Fruit fly (Drosophila melanogaster) whole organism, adult: ENCODE results near the gene CG8379.
A peak's percentile ranks its signal among the peaks of the same experiment; 100 is the strongest.

Source experiments
- CG11617 ChIP-seq: fragments of 200-800 bp; sonication (Bioruptor generic); optimal IDR thresholded peaks from 2 replicates; lab custom pipeline; 2017; ENCODE audit warnings: mild to moderate bottlenecking, missing biosample characterization, missing genetic modification reagents, missing genetic modification characterization
- CG12768 ChIP-seq: fragments of 200-800 bp; sonication (Bioruptor generic); optimal IDR thresholded peaks from 2 replicates; lab custom pipeline; 2017; ENCODE audit warnings: missing biosample characterization, missing genetic modification characterization, mild to moderate bottlenecking, moderate library complexity, missing genetic modification reagents
- CG14711 ChIP-seq: fragments of 200-800 bp; sonication (Bioruptor generic); optimal IDR thresholded peaks from 2 replicates; lab custom pipeline; 2018; ENCODE audit warnings: missing biosample characterization, mild to moderate bottlenecking, missing genetic modification characterization, moderate library complexity
- CG1620 ChIP-seq: fragments of 200-800 bp; sonication (Bioruptor generic); optimal IDR thresholded peaks from 2 replicates; lab custom pipeline; 2016; ENCODE audit warnings: missing biosample characterization, missing genetic modification characterization
- CG33017 ChIP-seq: fragments of 200-800 bp; sonication (Bioruptor generic); optimal IDR thresholded peaks from 2 replicates; lab custom pipeline; 2018; ENCODE audit warnings: missing biosample characterization, mild to moderate bottlenecking, missing genetic modification characterization, moderate library complexity
- CG5204 ChIP-seq: fragments of 200-800 bp; sonication (Bioruptor generic); optimal IDR thresholded peaks from 2 replicates; lab custom pipeline; 2016; ENCODE audit warnings: missing biosample characterization, missing genetic modification characterization
- CG7045 ChIP-seq: fragments of 200-800 bp; sonication (Bioruptor generic); optimal IDR thresholded peaks from 2 replicates; lab custom pipeline; 2017; ENCODE audit warnings: missing biosample characterization, mild to moderate bottlenecking, missing genetic modification characterization
- CG7101 ChIP-seq: fragments of 200-800 bp; sonication (Bioruptor generic); optimal IDR thresholded peaks from 2 replicates; lab custom pipeline; 2018; ENCODE audit warnings: missing biosample characterization, mild to moderate bottlenecking, missing genetic modification characterization, moderate library complexity
- Clk ChIP-seq: fragments of 200-800 bp; sonication (Bioruptor generic); optimal IDR thresholded peaks from 2 replicates; lab custom pipeline; 2017; ENCODE audit warnings: missing biosample characterization, missing genetic modification characterization
- Crg-1 ChIP-seq: fragments of 200-800 bp; sonication (Bioruptor generic); optimal IDR thresholded peaks from 2 replicates; lab custom pipeline; 2016; ENCODE audit warnings: missing biosample characterization, missing genetic modification characterization
- Hr96 ChIP-seq: fragments of 200-800 bp; sonication (Bioruptor generic); optimal IDR thresholded peaks from 2 replicates; lab custom pipeline; 2016; ENCODE audit warnings: missing biosample characterization, missing genetic modification characterization
- Mnt ChIP-seq: fragments of 200-800 bp; sonication (Bioruptor generic); optimal IDR thresholded peaks from 2 replicates; lab custom pipeline; 2016; ENCODE audit warnings: missing biosample characterization, mild to moderate bottlenecking, missing genetic modification characterization
- bab1 ChIP-seq: fragments of 200-800 bp; sonication (Bioruptor generic); optimal IDR thresholded peaks from 3 replicates; lab custom pipeline; 2019; ENCODE audit warnings: missing biosample characterization, mild to moderate bottlenecking, missing genetic modification characterization, moderate library complexity
- cic ChIP-seq: fragments of 200-800 bp; sonication (Bioruptor generic); optimal IDR thresholded peaks from 2 replicates; lab custom pipeline; 2017; ENCODE audit warnings: missing biosample characterization, mild to moderate bottlenecking, missing genetic modification characterization, moderate library complexity
- cnc ChIP-seq, 2 experiments: fragments of >200 bp; optimal IDR thresholded peaks; 2 replicates each; lab custom pipeline; 2017
- kay ChIP-seq: fragments of 200-800 bp; sonication (Bioruptor generic); peaks from one replicate; lab custom pipeline; 2016; ENCODE audit warnings: missing biosample characterization, missing genetic modification characterization, borderline replicate concordance
- ovo ChIP-seq: fragments of 200-800 bp; sonication (Bioruptor generic); optimal IDR thresholded peaks from 2 replicates; lab custom pipeline; 2016; ENCODE audit warnings: missing biosample characterization, missing genetic modification characterization
- pad ChIP-seq: fragments of 200-800 bp; sonication (Bioruptor generic); optimal IDR thresholded peaks from 3 replicates; lab custom pipeline; 2017; ENCODE audit warnings: missing biosample characterization, missing genetic modification characterization, mild to moderate bottlenecking, moderate library complexity, missing genetic modification reagents
- tj ChIP-seq: fragments of 200-800 bp; sonication (Bioruptor generic); optimal IDR thresholded peaks from 3 replicates; lab custom pipeline; 2017; ENCODE audit warnings: missing biosample characterization, mild to moderate bottlenecking, missing genetic modification characterization, moderate library complexity
- toe ChIP-seq: fragments of 200-800 bp; sonication (Bioruptor generic); optimal IDR thresholded peaks from 2 replicates; lab custom pipeline; 2016; ENCODE audit warnings: missing biosample characterization, missing genetic modification characterization

The CG8379 gene

dm6 chr3R:8812342-8812966 lies 11.8 kb upstream of the CG8379 start:
- no peak for TF ChIP-seq CG1620 (GFP tag; lab: Kevin White, UChicago)
- TF ChIP-seq CG14711, result peak; percentile 12
- peak; percentile 94 for TF ChIP-seq tj (GFP tag; lab: Kevin White, UChicago)
- TF ChIP-seq cic, result no peak
- TF ChIP-seq CG5204 (GFP tag; lab: Kevin White, UChicago), result no peak
- TF ChIP-seq cnc (optimal IDR thresholded peaks at IDR 0.05; lab: Kevin White, UChicago), result no peak
- peak; percentile 81 for TF ChIP-seq kay (GFP tag; lab: Kevin White, UChicago)
- peak; percentile 9 for TF ChIP-seq CG7045
- TF ChIP-seq Clk, result no peak

DNA sequence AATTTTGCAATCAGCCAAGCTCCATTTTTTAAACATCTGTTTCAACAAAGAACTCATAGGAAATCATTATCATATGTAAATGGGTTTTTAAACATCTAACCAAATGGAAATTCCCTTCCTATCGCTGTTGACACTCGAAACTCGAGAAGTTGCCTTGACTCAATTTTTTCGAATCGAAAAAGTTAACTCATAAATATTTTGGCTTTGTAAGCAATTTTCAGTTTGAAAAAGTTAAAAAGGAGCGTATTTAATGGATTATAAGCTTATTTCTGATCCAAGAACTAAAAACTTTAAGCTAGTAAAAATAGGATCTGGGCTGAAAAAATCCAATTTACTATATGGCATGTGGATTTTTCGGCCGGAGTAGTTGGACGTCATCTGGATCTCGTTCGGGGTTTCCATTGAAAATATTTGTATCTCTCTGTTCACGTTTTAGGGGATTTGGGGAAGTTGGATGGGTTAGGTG lies 11.0 kb upstream of the CG8379 start, which contains the start of gene CG9837:
Gene CG9837, minus strand, starts transcription at position 416 of the 466 bp plus-strand sequence.
- TF ChIP-seq CG33017 (tag; lab: Kevin White, UChicago), result no peak
- TF ChIP-seq tj (GFP tag; lab: Kevin White, UChicago), result peak; percentile 50
- TF ChIP-seq Crg-1 (GFP tag; lab: Kevin White, UChicago), result no peak
- no peak for TF ChIP-seq CG7101 (tag; lab: Kevin White, UChicago)
- TF ChIP-seq CG11617 (GFP tag; lab: Kevin White, UChicago), result no peak
- no peak for TF ChIP-seq ovo (GFP tag; lab: Kevin White, UChicago)
- TF ChIP-seq Mnt (GFP tag; lab: Kevin White, UChicago), result no peak

- TF ChIP-seq cic, result peak; percentile 20
- peak; percentile 2 for TF ChIP-seq bab1 (GFP tag; lab: Kevin White, UChicago)
- TF ChIP-seq tj (GFP tag; lab: Kevin White, UChicago), result peak; percentile 89
- TF ChIP-seq kay (GFP tag; lab: Kevin White, UChicago), result peak; percentile 76
- TF ChIP-seq Mnt (GFP tag; lab: Kevin White, UChicago), result peak; percentile 66
- no peak for TF ChIP-seq pad (GFP tag; lab: Kevin White, UChicago)
- no peak for TF ChIP-seq toe (GFP tag; lab: Kevin White, UChicago)
These were observed 10.1 kb upstream of the CG8379 start for dm6 chr3R:8814029-8814647.

- TF ChIP-seq Crg-1 (GFP tag; lab: Kevin White, UChicago) (no peak), tj (GFP tag; lab: Kevin White, UChicago) (peak; percentile 28), kay (GFP tag; lab: Kevin White, UChicago) (no peak), Hr96 (GFP tag; lab: Kevin White, UChicago) (no peak), CG11617 (GFP tag; lab: Kevin White, UChicago) (no peak), ovo (GFP tag; lab: Kevin White, UChicago) (no peak), CG14711 (no peak), pad (GFP tag; lab: Kevin White, UChicago) (no peak), Clk (peak; percentile 0), cic (no peak), CG1620 (GFP tag; lab: Kevin White, UChicago) (peak; percentile 0), CG7101 (tag; lab: Kevin White, UChicago) (no peak), Mnt (GFP tag; lab: Kevin White, UChicago) (no peak), CG7045 (no peak), cnc (optimal IDR thresholded peaks at IDR 0.05; lab: Kevin White, UChicago) (no peak)
These were observed 9.1 kb upstream of the CG8379 start for dm6 chr3R:8815074-8815473.

- TF ChIP-seq cnc (optimal IDR thresholded peaks at IDR 0.05; lab: Kevin White, UChicago) (no peak), Clk (peak; percentile 22)
These were observed 6.0 kb upstream of the CG8379 start for dm6 chr3R:8818239-8818638.

DNA sequence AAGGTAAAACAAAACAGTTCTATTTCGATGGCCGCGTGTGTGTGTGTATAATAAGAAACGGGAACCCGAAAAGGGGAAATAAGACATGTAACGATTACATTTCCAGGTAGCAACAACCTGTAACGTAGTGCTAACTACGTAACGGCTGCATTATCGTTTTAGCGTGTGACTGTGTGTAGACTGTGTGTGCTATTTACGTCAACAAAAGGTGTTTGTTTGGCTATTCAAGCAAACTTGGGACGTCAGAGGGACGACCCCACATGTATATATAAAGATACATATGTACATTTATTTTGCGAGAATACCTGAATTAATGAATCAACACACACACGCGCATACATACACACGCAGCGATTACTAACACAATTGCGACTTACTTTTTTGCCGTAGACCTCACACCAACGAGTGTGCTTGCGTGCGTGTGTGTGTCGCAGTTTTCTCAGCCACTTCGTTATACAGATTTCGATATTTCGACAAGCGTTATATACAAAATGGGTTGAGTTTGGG lies 4.6 kb upstream of the CG8379 start:
- TF ChIP-seq Mnt (GFP tag; lab: Kevin White, UChicago) (peak; percentile 78), bab1 (GFP tag; lab: Kevin White, UChicago) (peak; percentile 13), cic (peak; percentile 93), Hr96 (GFP tag; lab: Kevin White, UChicago) (no peak), pad (GFP tag; lab: Kevin White, UChicago) (peak; percentile 95), CG1620 (GFP tag; lab: Kevin White, UChicago) (no peak), tj (GFP tag; lab: Kevin White, UChicago) (peak; percentile 22), CG7045 (peak; percentile 50), CG14711 (peak; percentile 7), CG33017 (tag; lab: Kevin White, UChicago) (peak; percentile 57), Clk (peak; percentile 64), kay (GFP tag; lab: Kevin White, UChicago) (peak; percentile 97), cnc (optimal IDR thresholded peaks at IDR 0.05; lab: Kevin White, UChicago) (peak in 1 of 2 experiments; percentile 17), CG12768 (GFP tag; lab: Kevin White, UChicago) (peak; percentile 57), Crg-1 (GFP tag; lab: Kevin White, UChicago) (peak; percentile 75), CG5204 (GFP tag; lab: Kevin White, UChicago) (peak; percentile 29), toe (GFP tag; lab: Kevin White, UChicago) (peak; percentile 46), ovo (GFP tag; lab: Kevin White, UChicago) (peak; percentile 74), CG7101 (tag; lab: Kevin White, UChicago) (peak; percentile 39), CG11617 (GFP tag; lab: Kevin White, UChicago) (peak; percentile 41)
